Worm (Caenorhabditis elegans) whole organism, early embryonic: ENCODE measurements around the gene R160.14.

Experiments
- B0310.2 ChIP-seq: sonication (generic microtip); optimal IDR thresholded peaks from 2 replicates; lab custom pipeline; 2016; ENCODE audit warnings: mild to moderate bottlenecking, missing genetic modification characterization, missing compliant biosample characterization
- ama-1 ChIP-seq: fragments of 150-350 bp; optimal IDR thresholded peaks from 2 replicates; lab custom pipeline; 2014
- flt-1 ChIP-seq: fragments of 200-800 bp; sonication (Bioruptor generic); IDR thresholded peaks from 2 replicates; pipeline ENCODE4 v1.3.6; 2022; ENCODE audit warnings: missing genetic modification characterization, missing compliant biosample characterization
- hnd-1 ChIP-seq: sonication (generic microtip); optimal IDR thresholded peaks from 2 replicates; lab custom pipeline; 2016; ENCODE audit warnings: missing genetic modification characterization, missing compliant biosample characterization
- scrt-1 ChIP-seq: fragments of 200-800 bp; sonication (Bioruptor generic); IDR thresholded peaks from 2 replicates; pipeline ENCODE4 v1.3.6; 2022; ENCODE audit warnings: missing genetic modification characterization, missing compliant biosample characterization
- sea-1 ChIP-seq: fragments of 200-800 bp; sonication (Bioruptor generic); conservative IDR thresholded peaks from 2 replicates; pipeline ENCODE4 v1.3.6; 2022; ENCODE audit warnings: missing genetic modification characterization, missing compliant biosample characterization

ce11 chrX:4386493-4386892 lies 14.6 kb upstream of the R160.14 start:
- TF ChIP-seq scrt-1 (no peak), hnd-1 (no peak), sea-1 (GFP tag; lab: Robert Waterston, UW) (no peak), flt-1 (no peak), ama-1 (no peak), B0310.2 (tag; lab: Kevin White, UChicago) (no peak)
